Fruit fly (Drosophila melanogaster) whole organism, embryonic: ENCODE measurements around the gene RhoGAP93B.
A peak's percentile ranks its signal among the peaks of the same experiment; 100 is the strongest.

Experiments used
- Ada2b ChIP-seq: fragments of 200-800 bp; sonication (Bioruptor generic); IDR thresholded peaks from 2 replicates; pipeline ENCODE4 v1.3.6; 2022; ENCODE audit warnings: missing biosample characterization, missing genetic modification characterization
- Aef1 ChIP-seq: fragments of 200-800 bp; sonication (Bioruptor generic); IDR thresholded peaks from 3 replicates; pipeline ENCODE4 v1.3.6; 2022; ENCODE audit warnings: missing biosample characterization, missing genetic modification characterization
- BEAF-32 ChIP-seq: fragments of 200-800 bp; sonication (Bioruptor generic); optimal IDR thresholded peaks from 3 replicates; lab custom pipeline; 2017; ENCODE audit warnings: missing biosample characterization, missing genetic modification characterization, mild to moderate bottlenecking, moderate library complexity, missing genetic modification reagents
- Blimp-1 ChIP-seq: fragments of 200-800 bp; sonication (Bioruptor generic); optimal IDR thresholded peaks from 3 replicates; lab custom pipeline; 2018; ENCODE audit warnings: missing biosample characterization, missing genetic modification characterization, mild to moderate bottlenecking, moderate library complexity, missing genetic modification reagents
- BtbVII ChIP-seq: fragments of 200-800 bp; sonication (Bioruptor generic); optimal IDR thresholded peaks from 3 replicates; lab custom pipeline; 2017; ENCODE audit warnings: missing biosample characterization, mild to moderate bottlenecking, missing genetic modification characterization
- CG11398 ChIP-seq: fragments of 200-800 bp; sonication (Bioruptor generic); optimal IDR thresholded peaks from 2 replicates; lab custom pipeline; 2016; ENCODE audit warnings: missing biosample characterization, missing genetic modification characterization
- CG1233 ChIP-seq: fragments of 200-800 bp; sonication (Bioruptor generic); optimal IDR thresholded peaks from 4 replicates; lab custom pipeline; 2018; ENCODE audit warnings: missing biosample characterization, mild to moderate bottlenecking, missing genetic modification characterization
- CG12942 ChIP-seq: fragments of 200-800 bp; sonication (Bioruptor generic); optimal IDR thresholded peaks from 3 replicates; lab custom pipeline; 2016; ENCODE audit warnings: missing biosample characterization, missing genetic modification characterization
- CG13287 ChIP-seq: fragments of 200-800 bp; sonication (Bioruptor generic); IDR thresholded peaks from 2 replicates; pipeline ENCODE4 v1.3.6; 2022; ENCODE audit warnings: missing biosample characterization, missing genetic modification characterization; ENCODE audit not compliant: partially characterized antibody
- CG3726 ChIP-seq: fragments of 200-800 bp; sonication (Bioruptor generic); IDR thresholded peaks from 3 replicates; pipeline ENCODE4, ENCODE4 v1.3.6; 2022; ENCODE audit warnings: missing biosample characterization, missing genetic modification characterization
- CG4282 ChIP-seq: fragments of 200-800 bp; sonication (Bioruptor generic); optimal IDR thresholded peaks from 2 replicates; lab custom pipeline; 2016; ENCODE audit warnings: missing biosample characterization, missing genetic modification characterization
- CG4328 ChIP-seq: fragments of 200-800 bp; sonication (Bioruptor generic); optimal IDR thresholded peaks from 3 replicates; lab custom pipeline; 2017; ENCODE audit warnings: missing biosample characterization, missing genetic modification reagents, missing genetic modification characterization
- CG6254 ChIP-seq: fragments of 200-800 bp; sonication (Bioruptor generic); optimal IDR thresholded peaks from 3 replicates; lab custom pipeline; 2017; ENCODE audit warnings: mild to moderate bottlenecking, missing biosample characterization, missing genetic modification reagents, missing genetic modification characterization
- CG6791 ChIP-seq: fragments of 200-800 bp; sonication (Bioruptor generic); IDR thresholded peaks from 3 replicates; pipeline ENCODE4 v1.3.6; 2022; ENCODE audit warnings: missing biosample characterization, missing genetic modification characterization; ENCODE audit not compliant: partially characterized antibody
- CG6813 ChIP-seq: fragments of 200-800 bp; sonication (Bioruptor generic); optimal IDR thresholded peaks from 2 replicates; lab custom pipeline; 2017; ENCODE audit warnings: missing biosample characterization, missing genetic modification characterization, mild to moderate bottlenecking, moderate library complexity, missing genetic modification reagents
- CG8281 ChIP-seq: fragments of 200-800 bp; sonication (Bioruptor generic); optimal IDR thresholded peaks from 2 replicates; lab custom pipeline; 2018; ENCODE audit warnings: missing biosample characterization, mild to moderate bottlenecking, missing genetic modification characterization, moderate library complexity
- CG8765 ChIP-seq: fragments of 200-800 bp; sonication (Bioruptor generic); IDR thresholded peaks from 2 replicates; pipeline ENCODE4 v1.3.6; 2022; ENCODE audit warnings: missing biosample characterization, missing genetic modification characterization
- D19B ChIP-seq: fragments of 200-800 bp; sonication (Bioruptor generic); optimal IDR thresholded peaks from 2 replicates; lab custom pipeline; 2017; ENCODE audit warnings: missing biosample characterization, mild to moderate bottlenecking, missing genetic modification characterization
- Dfd ChIP-seq, 2 experiments: fragments of >200 bp; optimal IDR thresholded peaks; 2 replicates each; lab custom pipeline; 2017; ENCODE audit warnings: missing biosample characterization in 2 of 2, missing genetic modification characterization in 2 of 2
- Dref ChIP-seq: fragments of 200-800 bp; sonication (Bioruptor generic); IDR thresholded peaks from 2 replicates; pipeline ENCODE4 v1.3.6; 2022; ENCODE audit warnings: missing biosample characterization, missing genetic modification characterization
- HmgZ ChIP-seq: fragments of 200-800 bp; sonication (Bioruptor generic); optimal IDR thresholded peaks from 2 replicates; lab custom pipeline; 2018; ENCODE audit warnings: missing biosample characterization, mild to moderate bottlenecking, missing genetic modification characterization
- Myb ChIP-seq: fragments of 200-800 bp; sonication (Bioruptor generic); optimal IDR thresholded peaks from 2 replicates; lab custom pipeline; 2016; ENCODE audit warnings: missing biosample characterization, missing genetic modification characterization
- Nf-YA ChIP-seq: fragments of 200-800 bp; sonication (Bioruptor generic); IDR thresholded peaks from 2 replicates; pipeline ENCODE4 v1.3.6; 2022; ENCODE audit warnings: missing biosample characterization, missing genetic modification characterization
- Scr ChIP-seq: fragments of 200-800 bp; sonication (Bioruptor generic); IDR thresholded peaks from 2 replicates; pipeline ENCODE4 v1.3.6; 2022; ENCODE audit warnings: missing biosample characterization, missing genetic modification characterization; ENCODE audit not compliant: partially characterized antibody
- Ssrp ChIP-seq: fragments of 200-800 bp; sonication (Bioruptor generic); optimal IDR thresholded peaks from 2 replicates; lab custom pipeline; 2018; ENCODE audit warnings: missing biosample characterization, mild to moderate bottlenecking, missing genetic modification characterization, moderate library complexity
- TFAM ChIP-seq: fragments of 200-800 bp; sonication (Bioruptor generic); optimal IDR thresholded peaks from 2 replicates; lab custom pipeline; 2017; ENCODE audit warnings: missing biosample characterization, missing genetic modification characterization, inconsistent platforms
- Trl ChIP-seq, 3 experiments: fragments of >200 bp in 2 of 3; fragments of 200-800 bp in 1 of 3; sonication (Bioruptor generic) in 1 of 3; optimal IDR thresholded peaks; 2 replicates in 1 of 3; 3 replicates in 2 of 3; lab custom pipeline; 2016 to 2017; ENCODE audit warnings: missing biosample characterization in 1 of 3, missing genetic modification characterization in 1 of 3
- YL-1 ChIP-seq: fragments of 200-800 bp; sonication (Bioruptor generic); optimal IDR thresholded peaks from 3 replicates; lab custom pipeline; 2017; ENCODE audit warnings: missing biosample characterization, mild to moderate bottlenecking, missing genetic modification characterization
- ap ChIP-seq: fragments of 200-800 bp; sonication (Bioruptor generic); IDR thresholded peaks from 2 replicates; pipeline ENCODE4 v1.3.6; 2022; ENCODE audit warnings: missing biosample characterization, missing genetic modification characterization
- crc ChIP-seq: fragments of 200-800 bp; sonication (Bioruptor generic); optimal IDR thresholded peaks from 2 replicates; lab custom pipeline; 2016; ENCODE audit warnings: missing biosample characterization, missing genetic modification characterization
- crol ChIP-seq: fragments of 200-800 bp; sonication (Bioruptor generic); IDR thresholded peaks from 2 replicates; pipeline ENCODE4 v1.3.6; 2022; ENCODE audit warnings: missing biosample characterization, missing genetic modification characterization
- dati ChIP-seq: fragments of 200-800 bp; sonication (Bioruptor generic); IDR thresholded peaks from 2 replicates; pipeline ENCODE4 v1.3.6; 2022; ENCODE audit warnings: missing biosample characterization, missing genetic modification characterization
- dimm ChIP-seq: fragments of 200-800 bp; sonication (Bioruptor generic); IDR thresholded peaks from 2 replicates; pipeline ENCODE4 v1.3.6; 2022; ENCODE audit warnings: missing biosample characterization, missing genetic modification characterization
- esg ChIP-seq: fragments of 200-800 bp; sonication (Bioruptor generic); conservative IDR thresholded peaks from 2 replicates; pipeline ENCODE4 v1.3.6; 2022; ENCODE audit warnings: missing biosample characterization, missing genetic modification characterization
- exex ChIP-seq: fragments of 200-800 bp; sonication (Bioruptor generic); optimal IDR thresholded peaks from 4 replicates; lab custom pipeline; 2018; ENCODE audit warnings: missing biosample characterization, mild to moderate bottlenecking, missing genetic modification characterization, moderate library complexity
- fd102C ChIP-seq: fragments of 200-800 bp; sonication (Bioruptor generic); optimal IDR thresholded peaks from 2 replicates; lab custom pipeline; 2018; ENCODE audit warnings: missing biosample characterization, mild to moderate bottlenecking, missing genetic modification characterization, moderate library complexity
- insv ChIP-seq, 2 experiments: fragments of 200-800 bp; sonication (Bioruptor generic); optimal IDR thresholded peaks; 3 replicates each; lab custom pipeline; 2016 to 2018; ENCODE audit warnings: missing biosample characterization in 2 of 2, missing genetic modification characterization in 2 of 2
- kay ChIP-seq: fragments of 200-800 bp; sonication (Bioruptor generic); optimal IDR thresholded peaks from 2 replicates; lab custom pipeline; 2016; ENCODE audit warnings: missing biosample characterization, missing genetic modification characterization
- ken ChIP-seq: fragments of 200-800 bp; sonication (Bioruptor generic); IDR thresholded peaks from 3 replicates; pipeline ENCODE4 v1.3.6; 2022; ENCODE audit warnings: missing biosample characterization, missing genetic modification characterization
- mld ChIP-seq: fragments of 200-800 bp; sonication (Bioruptor generic); IDR thresholded peaks from 3 replicates; pipeline ENCODE4 v1.3.6; 2022; ENCODE audit warnings: missing biosample characterization, missing genetic modification characterization; ENCODE audit not compliant: partially characterized antibody
- nerfin-1 ChIP-seq: fragments of 200-800 bp; sonication (Bioruptor generic); optimal IDR thresholded peaks from 3 replicates; lab custom pipeline; 2019; ENCODE audit warnings: missing biosample characterization, mild to moderate bottlenecking, missing genetic modification characterization, moderate library complexity
- oc ChIP-seq: fragments of 200-800 bp; sonication (Bioruptor generic); optimal IDR thresholded peaks from 2 replicates; lab custom pipeline; 2018; ENCODE audit warnings: missing biosample characterization, mild to moderate bottlenecking, missing genetic modification characterization, moderate library complexity
- pho ChIP-seq: fragments of 200-800 bp; sonication (Bioruptor generic); optimal IDR thresholded peaks from 2 replicates; lab custom pipeline; 2016; ENCODE audit warnings: missing biosample characterization, missing genetic modification characterization
- ranshi ChIP-seq: fragments of 200-800 bp; sonication (Bioruptor generic); IDR thresholded peaks from 2 replicates; pipeline ENCODE4 v1.3.6; 2022; ENCODE audit warnings: missing biosample characterization, missing genetic modification characterization
- sisA ChIP-seq: fragments of 200-800 bp; sonication (Bioruptor generic); IDR thresholded peaks from 2 replicates; pipeline ENCODE4 v1.3.6; 2022; ENCODE audit warnings: missing biosample characterization, missing genetic modification characterization
- sr ChIP-seq: fragments of 200-800 bp; sonication (Bioruptor generic); IDR thresholded peaks from 3 replicates; pipeline ENCODE4 v1.3.6; 2022; ENCODE audit warnings: missing biosample characterization, missing genetic modification characterization
- ssp ChIP-seq: fragments of 200-800 bp; sonication (Bioruptor generic); IDR thresholded peaks from 2 replicates; pipeline ENCODE4 v1.3.6; 2022; ENCODE audit warnings: missing biosample characterization, missing genetic modification characterization
- tll ChIP-seq, 2 experiments: fragments of 200-800 bp in 1 of 2; fragments of >200 bp in 1 of 2; sonication (Bioruptor generic) in 1 of 2; optimal IDR thresholded peaks; 2 replicates each; lab custom pipeline; 2017 to 2019; ENCODE audit warnings: missing biosample characterization in 2 of 2, missing genetic modification characterization in 2 of 2, mild to moderate bottlenecking in 1 of 2, moderate library complexity in 1 of 2

RhoGAP93B gene

dm6 chr3R:21096532-21097143 lies 989 bp downstream of the RhoGAP93B start (continued):
- peak in 1 of 2 experiments; percentile 18 for TF ChIP-seq insv (GFP tag; optimal IDR thresholded peaks at IDR 0.05; lab: Kevin White, UChicago)
- TF ChIP-seq ssp, result no peak
- no peak for TF ChIP-seq CG1233
- TF ChIP-seq sisA, result no peak
- TF ChIP-seq oc (tag; lab: Kevin White, UChicago), result no peak
- no peak for TF ChIP-seq ranshi
- TF ChIP-seq Ada2b, result no peak
- no peak for TF ChIP-seq dimm
- TF ChIP-seq dati (GFP tag; lab: Robert Waterston, UW), result no peak
- TF ChIP-seq BtbVII (GFP tag; lab: Kevin White, UChicago), result no peak
- TF ChIP-seq sr, result 0 out of 3 replicates have a peak, but pooled peaks have one; percentile 11
- TF ChIP-seq Scr (GFP tag; lab: Robert Waterston, UW), result 0 out of 2 replicates have a peak, but pooled peaks have one; percentile 6
- no peak for TF ChIP-seq Nf-YA (GFP tag; lab: Robert Waterston, UW)
- peak; percentile 30 for TF ChIP-seq nerfin-1 (tag; lab: Kevin White, UChicago)
- no peak for TF ChIP-seq CG11398 (GFP tag; lab: Kevin White, UChicago)
- no peak for TF ChIP-seq D19B (GFP tag; lab: Kevin White, UChicago)
- TF ChIP-seq pho, result no peak
- TF ChIP-seq Dfd (GFP tag; optimal IDR thresholded peaks at IDR 0.05; lab: Kevin White, UChicago), result no peak
- peak in 1 of 2 experiments; percentile 32 for TF ChIP-seq tll (GFP tag; optimal IDR thresholded peaks at IDR 0.05; lab: Kevin White, UChicago)
- peak; percentile 39; the same call in 1 of the 3 replicates for TF ChIP-seq CG6791 (GFP tag; lab: Robert Waterston, UW)
- TF ChIP-seq Myb (GFP tag; lab: Kevin White, UChicago), result no peak
- TF ChIP-seq Aef1 (GFP tag; lab: Robert Waterston, UW), result no peak
- no peak for TF ChIP-seq TFAM (GFP tag; lab: Kevin White, UChicago)

- TF ChIP-seq Ssrp (tag; lab: Kevin White, UChicago), result no peak
- no peak for TF ChIP-seq esg (GFP tag; lab: Robert Waterston, UW)
- TF ChIP-seq Blimp-1 (GFP tag; lab: Kevin White, UChicago), result peak; percentile 93
- TF ChIP-seq crol, result peak; percentile 87
- peak; percentile 5 to 53 for TF ChIP-seq Trl (optimal IDR thresholded peaks at IDR 0.05; lab: Kevin White, UChicago)
- no peak for TF ChIP-seq Trl (GFP tag; optimal IDR thresholded peaks at IDR 0.05; lab: Kevin White, UChicago)
- TF ChIP-seq kay (GFP tag; lab: Kevin White, UChicago), result peak; percentile 33
Observed at dm6 chr3R:21094292-21094691, 3.3 kb downstream of the RhoGAP93B start.

dm6 chr3R:21092829-21093228 lies 4.8 kb downstream of the RhoGAP93B start:
- TF ChIP-seq CG13287, result no peak
- no peak for TF ChIP-seq Dref (GFP tag; lab: Robert Waterston, UW)
- no peak for TF ChIP-seq HmgZ
- no peak for TF ChIP-seq ap (GFP tag; lab: Robert Waterston, UW)
- TF ChIP-seq CG3726, result no peak
- no peak for TF ChIP-seq ken
- TF ChIP-seq CG8765 (GFP tag; lab: Robert Waterston, UW), result no peak
- TF ChIP-seq exex, result no peak
- no peak for TF ChIP-seq CG6254 (GFP tag; lab: Kevin White, UChicago)
- TF ChIP-seq fd102C (GFP tag; lab: Kevin White, UChicago), result no peak
- TF ChIP-seq CG8281, result no peak
- TF ChIP-seq CG1233, result no peak
- no peak for TF ChIP-seq CG4282 (GFP tag; lab: Kevin White, UChicago)
- TF ChIP-seq mld (GFP tag; lab: Robert Waterston, UW), result no peak
- TF ChIP-seq CG6813 (GFP tag; lab: Kevin White, UChicago), result no peak
- no peak for TF ChIP-seq CG4328 (GFP tag; lab: Kevin White, UChicago)
- no peak for TF ChIP-seq crc
- peak; percentile 10 for TF ChIP-seq CG12942 (GFP tag; lab: Kevin White, UChicago)
- no peak for TF ChIP-seq YL-1 (GFP tag; lab: Kevin White, UChicago)
- TF ChIP-seq BEAF-32, result no peak
